Worm (Caenorhabditis elegans) whole organism, L4 larva: ENCODE data around the gene T10H10.2.

ENCODE experiments used
- F37D6.2 ChIP-seq: sonication (generic microtip); optimal IDR thresholded peaks from 2 replicates; lab custom pipeline; 2016; ENCODE audit warnings: mild to moderate bottlenecking, missing genetic modification characterization, missing compliant biosample characterization
- F44E2.7 ChIP-seq: fragments of 200-800 bp; sonication (Bioruptor generic); IDR thresholded peaks from 2 replicates; pipeline ENCODE4 v2.1.2; 2022; ENCODE audit warnings: missing genetic modification characterization, missing compliant biosample characterization
- F49E8.2 ChIP-seq: sonication (generic microtip); optimal IDR thresholded peaks from 2 replicates; lab custom pipeline; 2016; ENCODE audit warnings: missing compliant biosample characterization, mild to moderate bottlenecking, missing genetic modification characterization, borderline replicate concordance
- T20F7.1 ChIP-seq: fragments of 200-800 bp; sonication (Bioruptor generic); optimal IDR thresholded peaks from 2 replicates; lab custom pipeline; 2018; ENCODE audit warnings: mild to moderate bottlenecking, missing genetic modification characterization, missing compliant biosample characterization
- Y48G9A.11 ChIP-seq: fragments of 200-800 bp; sonication (Bioruptor generic); IDR thresholded peaks from 2 replicates; pipeline ENCODE4 v1.3.6; 2022; ENCODE audit warnings: missing genetic modification reagents, missing genetic modification characterization, missing compliant biosample characterization
- aha-1 ChIP-seq: fragments of 150-350 bp; peaks from one replicate; lab custom pipeline; 2014; ENCODE audit warnings: missing biosample characterization, missing genetic modification characterization
- aly-2 ChIP-seq: sonication (generic microtip); optimal IDR thresholded peaks from 2 replicates; lab custom pipeline; 2018; ENCODE audit warnings: missing biosample characterization, missing genetic modification characterization
- ama-1 ChIP-seq: fragments of 150-350 bp; optimal IDR thresholded peaks from 2 replicates; lab custom pipeline; 2014; ENCODE audit warnings: inconsistent platforms, mixed read lengths
- arid-1 ChIP-seq: fragments of 200-800 bp; sonication (Bioruptor generic); conservative IDR thresholded peaks from 2 replicates; pipeline ENCODE4 v1.3.6; 2022; ENCODE audit warnings: missing genetic modification reagents, missing genetic modification characterization, missing compliant biosample characterization
- attf-4 ChIP-seq: sonication (generic microtip); optimal IDR thresholded peaks from 3 replicates; lab custom pipeline; 2017; ENCODE audit warnings: missing biosample characterization, missing genetic modification characterization
- ceh-20 ChIP-seq: fragments of 200-800 bp; sonication (Bioruptor generic); IDR thresholded peaks from 2 replicates; pipeline ENCODE4 v1.3.6; 2022; ENCODE audit warnings: missing genetic modification reagents, missing genetic modification characterization, missing compliant biosample characterization
- ceh-44 ChIP-seq: fragments of 200-800 bp; sonication (Bioruptor generic); IDR thresholded peaks from 2 replicates; pipeline ENCODE4 v1.3.6; 2022; ENCODE audit warnings: missing genetic modification reagents, missing genetic modification characterization, missing compliant biosample characterization
- cey-2 ChIP-seq: sonication (generic microtip); optimal IDR thresholded peaks from 3 replicates; lab custom pipeline; 2017; ENCODE audit warnings: missing genetic modification characterization, mild to moderate bottlenecking, missing compliant biosample characterization, antibody characterized with exemption, borderline replicate concordance; ENCODE audit not compliant: insufficient read depth
- daf-16 ChIP-seq, 3 experiments: sonication (generic microtip); optimal IDR thresholded peaks; 2 replicates each; lab custom pipeline; 2016 to 2017; ENCODE audit warnings: missing genetic modification characterization in 3 of 3, missing genetic modification reagents in 3 of 3, mild to moderate bottlenecking in 2 of 3, missing compliant biosample characterization in 2 of 3, missing biosample characterization in 1 of 3, moderate library complexity in 1 of 3
- daf-19 ChIP-seq: fragments of 200-800 bp; sonication (Bioruptor generic); conservative IDR thresholded peaks from 2 replicates; pipeline ENCODE4 v1.3.6; 2022; ENCODE audit warnings: missing genetic modification characterization, missing compliant biosample characterization
- dve-1 ChIP-seq: sonication (generic microtip); optimal IDR thresholded peaks from 2 replicates; lab custom pipeline; 2017; ENCODE audit warnings: antibody characterized with exemption, mild to moderate bottlenecking, missing genetic modification characterization, missing compliant biosample characterization; ENCODE audit not compliant: insufficient read depth
- egl-43 ChIP-seq: fragments of 200-800 bp; sonication (Bioruptor generic); IDR thresholded peaks from 2 replicates; pipeline ENCODE4 v1.3.6; 2022; ENCODE audit warnings: missing genetic modification reagents, missing genetic modification characterization, missing compliant biosample characterization
- fos-1 ChIP-seq: fragments of 150-350 bp; optimal IDR thresholded peaks from 2 replicates; lab custom pipeline; 2014; ENCODE audit warnings: missing biosample characterization, missing genetic modification characterization
- hlh-30 ChIP-seq: sonication (generic microtip); optimal IDR thresholded peaks from 2 replicates; lab custom pipeline; 2017; ENCODE audit warnings: antibody characterized with exemption, mild to moderate bottlenecking, missing genetic modification characterization, missing compliant biosample characterization; ENCODE audit not compliant: insufficient read depth
- hmg-1.1 ChIP-seq: fragments of 200-800 bp; sonication (Bioruptor generic); IDR thresholded peaks from 2 replicates; pipeline ENCODE4 v1.3.6; 2022; ENCODE audit warnings: missing genetic modification reagents, missing genetic modification characterization, missing compliant biosample characterization
- jun-1 ChIP-seq: fragments of 150-350 bp; optimal IDR thresholded peaks from 2 replicates; lab custom pipeline; 2014; ENCODE audit warnings: missing biosample characterization, missing genetic modification reagents, missing genetic modification characterization
- lir-3 ChIP-seq: sonication (generic microtip); optimal IDR thresholded peaks from 2 replicates; lab custom pipeline; 2016; ENCODE audit warnings: mild to moderate bottlenecking, missing genetic modification characterization, missing compliant biosample characterization
- mep-1 ChIP-seq: fragments of 150-350 bp; sonication (generic microtip); optimal IDR thresholded peaks from 3 replicates; lab custom pipeline; 2014; ENCODE audit warnings: missing biosample characterization, missing genetic modification characterization
- mxl-3 ChIP-seq: fragments of 200-800 bp; sonication (Bioruptor generic); optimal IDR thresholded peaks from 2 replicates; lab custom pipeline; 2018; ENCODE audit warnings: mild to moderate bottlenecking, missing genetic modification characterization, missing compliant biosample characterization
- nhr-25 ChIP-seq: sonication (generic microtip); optimal IDR thresholded peaks from 2 replicates; lab custom pipeline; 2017; ENCODE audit warnings: missing genetic modification characterization, mild to moderate bottlenecking, missing compliant biosample characterization, antibody characterized with exemption, moderate library complexity, borderline replicate concordance; ENCODE audit not compliant: insufficient read depth
- nhr-28 ChIP-seq: fragments of 150-350 bp; optimal IDR thresholded peaks from 2 replicates; lab custom pipeline; 2014; ENCODE audit warnings: missing biosample characterization, missing genetic modification characterization
- nhr-42 ChIP-seq: fragments of 200-800 bp; sonication (Bioruptor generic); IDR thresholded peaks from 2 replicates; pipeline ENCODE4 v1.3.6; 2022; ENCODE audit warnings: missing genetic modification characterization, missing compliant biosample characterization
- nhr-76 ChIP-seq: fragments of 150-350 bp; optimal IDR thresholded peaks from 2 replicates; lab custom pipeline; 2014; ENCODE audit warnings: missing biosample characterization, missing genetic modification characterization
- nhr-77 ChIP-seq: fragments of 150-350 bp; optimal IDR thresholded peaks from 2 replicates; lab custom pipeline; 2014; ENCODE audit warnings: missing biosample characterization, missing genetic modification characterization
- php-3 ChIP-seq: fragments of 200-800 bp; sonication (Bioruptor generic); IDR thresholded peaks from 2 replicates; pipeline ENCODE4 v1.3.6; 2022; ENCODE audit warnings: missing genetic modification reagents, missing genetic modification characterization, missing compliant biosample characterization
- set-16 ChIP-seq: fragments of 200-800 bp; sonication (Bioruptor generic); IDR thresholded peaks from 2 replicates; pipeline ENCODE4 v1.3.6; 2022; ENCODE audit warnings: missing genetic modification reagents, missing genetic modification characterization, missing compliant biosample characterization
- skn-1 ChIP-seq: fragments of 150-350 bp; optimal IDR thresholded peaks from 2 replicates; lab custom pipeline; 2014; ENCODE audit warnings: missing biosample characterization, missing genetic modification characterization
- snpc-1.2 ChIP-seq: fragments of 200-800 bp; sonication (Bioruptor generic); IDR thresholded peaks from 2 replicates; pipeline ENCODE4 v1.3.6; 2022; ENCODE audit warnings: missing genetic modification reagents, missing genetic modification characterization, missing compliant biosample characterization
- spr-3 ChIP-seq: fragments of 200-800 bp; sonication (Bioruptor generic); optimal IDR thresholded peaks from 2 replicates; lab custom pipeline; 2018; ENCODE audit warnings: mild to moderate bottlenecking, missing genetic modification characterization, missing compliant biosample characterization
- tag-97 ChIP-seq: fragments of 200-800 bp; sonication (Bioruptor generic); IDR thresholded peaks from 2 replicates; pipeline ENCODE4 v1.3.6; 2022; ENCODE audit warnings: missing genetic modification characterization, missing compliant biosample characterization
- unc-130 ChIP-seq: sonication (generic microtip); optimal IDR thresholded peaks from 2 replicates; lab custom pipeline; 2016; ENCODE audit warnings: missing genetic modification reagents, missing genetic modification characterization, missing compliant biosample characterization
- unc-39 ChIP-seq: sonication (generic microtip); optimal IDR thresholded peaks from 2 replicates; lab custom pipeline; 2017; ENCODE audit warnings: missing biosample characterization, missing genetic modification characterization
- unc-62 ChIP-seq, 3 experiments: fragments of 150-350 bp in 1 of 3; sonication (generic microtip); optimal IDR thresholded peaks in 2 of 3; peaks in 1 of 3; 1 replicate in 1 of 3; 2 replicates in 2 of 3; lab custom pipeline; 2014 to 2017; ENCODE audit warnings: missing biosample characterization in 3 of 3, missing genetic modification characterization in 3 of 3, missing genetic modification reagents in 3 of 3, missing genotype in 1 of 3
- zip-11 ChIP-seq: fragments of 200-800 bp; sonication (Bioruptor generic); IDR thresholded peaks from 2 replicates; pipeline ENCODE4 v1.3.6; 2022; ENCODE audit warnings: missing genetic modification characterization, missing compliant biosample characterization

T10H10.2 gene

DNA sequence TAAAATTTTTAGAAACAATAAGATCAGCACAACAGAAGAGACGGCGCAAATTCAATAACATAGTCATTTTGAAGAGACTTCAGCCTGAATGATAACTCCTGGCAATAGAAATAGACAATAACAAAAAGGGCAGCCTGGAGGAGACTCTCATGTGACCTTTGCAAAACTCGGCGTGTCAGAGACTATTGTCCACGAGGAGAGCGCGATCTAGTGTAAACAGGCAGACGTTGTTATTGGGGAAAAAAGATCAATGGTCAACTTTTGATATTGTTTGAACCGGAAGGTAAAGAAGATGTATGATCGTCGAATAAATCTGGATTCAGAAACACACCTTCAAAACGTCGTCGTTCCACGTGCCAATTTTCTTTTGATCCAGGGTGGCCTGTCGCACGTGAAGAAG is 21.7 kb downstream of the T10H10.2 start (continued):
- TF ChIP-seq fos-1 (tag; lab: Kevin White, UChicago) (no peak), tag-97 (GFP tag; lab: Robert Waterston, UW) (no peak), attf-4 (tag; lab: Kevin White, UChicago) (no peak), nhr-42 (GFP tag; lab: Robert Waterston, UW) (no peak), unc-62 (GFP tag; optimal IDR thresholded peaks at IDR 0.05 in 1 of 2; lab: Kevin White, UChicago) (no peak), unc-62 (tag; optimal IDR thresholded peaks at IDR 0.05; lab: Kevin White, UChicago) (no peak), cey-2 (tag; lab: Kevin White, UChicago) (no peak), mep-1 (tag; lab: Kevin White, UChicago) (no peak), unc-39 (tag; lab: Kevin White, UChicago) (no peak), aly-2 (tag; lab: Kevin White, UChicago) (no peak)

DNA sequence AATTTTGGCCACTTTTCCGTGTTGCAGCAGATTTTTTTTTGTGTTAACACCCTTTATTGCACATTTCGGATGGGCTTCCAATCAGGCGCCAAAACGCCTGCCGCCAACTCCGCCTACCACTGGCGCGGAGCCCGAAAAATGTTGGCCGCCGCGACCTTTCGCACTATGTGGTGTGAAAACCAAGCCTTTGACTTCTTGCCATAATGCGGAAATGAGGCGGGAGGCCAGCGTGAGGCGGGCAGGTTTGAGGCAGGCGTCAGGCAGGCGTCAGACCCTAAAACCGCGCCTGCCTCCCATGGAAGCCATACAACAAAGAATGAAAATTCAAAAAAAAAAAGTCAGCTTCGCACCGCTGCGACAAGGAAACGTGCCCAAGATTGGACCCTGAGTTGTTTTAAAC is 22.3 kb downstream of the T10H10.2 start:
- TF ChIP-seq nhr-25 (tag; lab: Kevin White, UChicago): no peak
- no peak for TF ChIP-seq arid-1 (GFP tag; lab: Robert Waterston, UW)
- no peak for TF ChIP-seq fos-1 (tag; lab: Kevin White, UChicago)
- no peak for TF ChIP-seq lir-3 (tag; lab: Kevin White, UChicago)
- no peak for TF ChIP-seq nhr-28 (tag; lab: Kevin White, UChicago)
- peak; percentile 14 for TF ChIP-seq aha-1 (tag; lab: Kevin White, UChicago)
- TF ChIP-seq set-16: peak; percentile 73
- no peak for TF ChIP-seq ama-1 (lab: Kevin White, UChicago)
- TF ChIP-seq F37D6.2 (tag; lab: Kevin White, UChicago): no peak
- TF ChIP-seq cey-2 (tag; lab: Kevin White, UChicago): no peak
- TF ChIP-seq spr-3 (GFP tag; lab: Kevin White, UChicago): no peak
- no peak for TF ChIP-seq nhr-77 (tag; lab: Kevin White, UChicago)
- TF ChIP-seq zip-11 (GFP tag; lab: Robert Waterston, UW): no peak
- no peak for TF ChIP-seq unc-130 (GFP tag; lab: Kevin White, UChicago)
- TF ChIP-seq egl-43 (GFP tag; lab: Robert Waterston, UW): 0 out of 2 replicates have a peak, but pooled peaks have one; percentile 18
- TF ChIP-seq daf-16 (GFP tag; optimal IDR thresholded peaks at IDR 0.05; lab: Kevin White, UChicago): no peak
- no peak for TF ChIP-seq daf-16 (tag; optimal IDR thresholded peaks at IDR 0.05; lab: Kevin White, UChicago)

DNA sequence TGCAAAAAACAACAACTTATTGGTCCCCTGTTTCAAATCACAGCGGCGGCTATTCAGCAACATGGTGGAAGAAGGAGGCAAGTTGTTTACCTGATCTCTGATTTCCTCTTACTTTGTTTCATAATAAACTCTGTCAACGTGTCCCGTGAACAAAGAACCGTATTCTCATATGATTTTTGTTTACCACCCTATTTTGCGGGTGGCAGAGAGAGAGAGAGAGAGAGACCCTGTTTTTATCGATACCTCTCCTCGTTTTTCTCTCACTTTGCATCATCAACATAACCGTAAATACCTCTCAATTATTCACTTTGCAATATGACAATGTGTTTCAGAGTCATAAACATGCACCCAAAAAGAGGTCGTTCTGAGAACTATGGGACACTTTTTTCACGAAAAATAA is 22.9 kb downstream of the T10H10.2 start:
- TF ChIP-seq ceh-44 (GFP tag; lab: Robert Waterston, UW) (no peak), skn-1 (tag; lab: Kevin White, UChicago) (no peak), aha-1 (tag; lab: Kevin White, UChicago) (peak; percentile 34), jun-1 (no peak), arid-1 (GFP tag; lab: Robert Waterston, UW) (no peak), T20F7.1 (GFP tag; lab: Kevin White, UChicago) (no peak), F49E8.2 (tag; lab: Kevin White, UChicago) (no peak), nhr-28 (tag; lab: Kevin White, UChicago) (peak; percentile 59), hmg-1.1 (GFP tag; lab: Robert Waterston, UW) (no peak), ceh-20 (no peak), aly-2 (tag; lab: Kevin White, UChicago) (no peak), daf-16 (GFP tag; optimal IDR thresholded peaks at IDR 0.05; lab: Kevin White, UChicago) (no peak), daf-16 (tag; optimal IDR thresholded peaks at IDR 0.05; lab: Kevin White, UChicago) (peak; percentile 99), snpc-1.2 (GFP tag; lab: Robert Waterston, UW) (no peak), daf-19 (no peak), F44E2.7 (GFP tag; lab: Robert Waterston, UW) (no peak), php-3 (GFP tag; lab: Robert Waterston, UW) (no peak), mxl-3 (no peak), Y48G9A.11 (GFP tag; lab: Robert Waterston, UW) (no peak), nhr-76 (tag; lab: Kevin White, UChicago) (no peak), dve-1 (tag; lab: Kevin White, UChicago) (peak; percentile 8), nhr-77 (tag; lab: Kevin White, UChicago) (peak; percentile 30), hlh-30 (tag; lab: Kevin White, UChicago) (peak; percentile 53)
